Worm (Caenorhabditis elegans) whole organism, L3 larva: Measurements from ENCODE around the gene dmsr-5.
A peak's percentile ranks its signal among the peaks of the same experiment; 100 is the strongest.

Experiments used
- ZK546.5 ChIP-seq: sonication (generic microtip); optimal IDR thresholded peaks from 2 replicates; lab custom pipeline; 2017; ENCODE audit warnings: missing biosample characterization, missing genetic modification characterization
- aly-2 ChIP-seq: fragments of 150-350 bp; optimal IDR thresholded peaks from 2 replicates; lab custom pipeline; 2014; ENCODE audit warnings: missing biosample characterization, missing genetic modification characterization
- ama-1 ChIP-seq: fragments of 150-350 bp; optimal IDR thresholded peaks from 2 replicates; lab custom pipeline; 2018
- ceh-16 ChIP-seq: sonication (generic microtip); optimal IDR thresholded peaks from 2 replicates; lab custom pipeline; 2017; ENCODE audit warnings: missing biosample characterization, missing genetic modification characterization
- ceh-28 ChIP-seq: fragments of 150-350 bp; optimal IDR thresholded peaks from 2 replicates; lab custom pipeline; 2014; ENCODE audit warnings: missing biosample characterization, missing genetic modification reagents, missing genetic modification characterization
- ceh-82 ChIP-seq: fragments of 150-350 bp; optimal IDR thresholded peaks from 2 replicates; lab custom pipeline; 2014; ENCODE audit warnings: missing biosample characterization, missing genetic modification characterization
- ceh-9 ChIP-seq: sonication (generic microtip); optimal IDR thresholded peaks from 2 replicates; lab custom pipeline; 2018; ENCODE audit warnings: missing biosample characterization, missing genetic modification characterization
- daf-12 ChIP-seq: fragments of 150-350 bp; optimal IDR thresholded peaks from 2 replicates; lab custom pipeline; 2014; ENCODE audit warnings: missing biosample characterization, missing genetic modification reagents, missing genetic modification characterization
- elt-2 ChIP-seq: sonication (generic microtip); optimal IDR thresholded peaks from 2 replicates; lab custom pipeline; 2016; ENCODE audit warnings: missing genetic modification reagents, mild to moderate bottlenecking, missing genetic modification characterization, missing compliant biosample characterization
- elt-3 ChIP-seq, 3 experiments: fragments of 150-350 bp in 1 of 3; sonication (generic microtip) in 2 of 3; optimal IDR thresholded peaks; 2 replicates in 2 of 3; 4 replicates in 1 of 3; lab custom pipeline; 2014 to 2017; ENCODE audit warnings: missing biosample characterization in 3 of 3, missing genetic modification characterization in 3 of 3
- fkh-10 ChIP-seq: sonication (generic microtip); optimal IDR thresholded peaks from 2 replicates; lab custom pipeline; 2017; ENCODE audit warnings: missing biosample characterization, missing genetic modification reagents, missing genetic modification characterization
- fkh-2 ChIP-seq: fragments of 150-350 bp; optimal IDR thresholded peaks from 2 replicates; lab custom pipeline; 2014; ENCODE audit warnings: missing biosample characterization, missing genetic modification reagents, missing genetic modification characterization
- hmg-11 ChIP-seq: sonication (generic microtip); optimal IDR thresholded peaks from 2 replicates; lab custom pipeline; 2016; ENCODE audit warnings: missing genetic modification characterization, missing compliant biosample characterization
- jun-1 ChIP-seq: fragments of 150-350 bp; optimal IDR thresholded peaks from 2 replicates; lab custom pipeline; 2014; ENCODE audit warnings: missing biosample characterization, missing genetic modification reagents, missing genetic modification characterization
- lin-15B ChIP-seq: fragments of 150-350 bp; optimal IDR thresholded peaks from 2 replicates; lab custom pipeline; 2014; ENCODE audit warnings: missing biosample characterization, missing genetic modification characterization
- lin-39 ChIP-seq: fragments of 150-350 bp; optimal IDR thresholded peaks from 2 replicates; lab custom pipeline; 2018; ENCODE audit warnings: missing biosample characterization, missing genetic modification reagents, missing genetic modification characterization
- lsy-12 ChIP-seq: sonication (generic microtip); optimal IDR thresholded peaks from 2 replicates; lab custom pipeline; 2016; ENCODE audit warnings: mild to moderate bottlenecking, missing genetic modification characterization, missing compliant biosample characterization
- mdl-1 ChIP-seq: fragments of 150-350 bp; optimal IDR thresholded peaks from 2 replicates; lab custom pipeline; 2014; ENCODE audit warnings: missing biosample characterization, missing genetic modification characterization
- mml-1 ChIP-seq: fragments of 150-350 bp; sonication (generic microtip); optimal IDR thresholded peaks from 3 replicates; lab custom pipeline; 2014; ENCODE audit warnings: missing biosample characterization, missing genetic modification characterization
- nfya-1 ChIP-seq: sonication (generic microtip); optimal IDR thresholded peaks from 2 replicates; lab custom pipeline; 2017; ENCODE audit warnings: missing genetic modification characterization, mild to moderate bottlenecking, missing compliant biosample characterization, antibody characterized with exemption, moderate library complexity; ENCODE audit not compliant: insufficient read depth
- nhr-11 ChIP-seq: fragments of 150-350 bp; optimal IDR thresholded peaks from 2 replicates; lab custom pipeline; 2014; ENCODE audit warnings: missing biosample characterization, missing genetic modification characterization
- nhr-23 ChIP-seq: fragments of 150-350 bp; optimal IDR thresholded peaks from 2 replicates; lab custom pipeline; 2014; ENCODE audit warnings: missing biosample characterization, missing genetic modification reagents, missing genetic modification characterization
- nhr-237 ChIP-seq: fragments of 150-350 bp; optimal IDR thresholded peaks from 2 replicates; lab custom pipeline; 2014; ENCODE audit warnings: missing biosample characterization, missing genetic modification characterization
- nhr-25 ChIP-seq: sonication (generic microtip); optimal IDR thresholded peaks from 2 replicates; lab custom pipeline; 2017; ENCODE audit warnings: missing biosample characterization, missing genetic modification characterization
- nhr-77 ChIP-seq: fragments of 150-350 bp; optimal IDR thresholded peaks from 2 replicates; lab custom pipeline; 2014; ENCODE audit warnings: missing biosample characterization, missing genetic modification characterization
- pha-4 ChIP-seq: fragments of 150-350 bp; optimal IDR thresholded peaks from 2 replicates; lab custom pipeline; 2014; ENCODE audit warnings: missing biosample characterization, missing genetic modification reagents, missing genetic modification characterization
- pqm-1 ChIP-seq: fragments of 150-350 bp; optimal IDR thresholded peaks from 2 replicates; lab custom pipeline; 2017; ENCODE audit warnings: missing biosample characterization, missing genetic modification characterization, inconsistent platforms
- sea-2 ChIP-seq: fragments of 150-350 bp; sonication (generic microtip); optimal IDR thresholded peaks from 4 replicates; lab custom pipeline; 2014; ENCODE audit warnings: missing biosample characterization, missing genetic modification reagents, missing genetic modification characterization
- skn-1 ChIP-seq: fragments of 150-350 bp; optimal IDR thresholded peaks from 2 replicates; lab custom pipeline; 2014; ENCODE audit warnings: missing biosample characterization, missing genetic modification characterization
- snpc-4 ChIP-seq: fragments of 150-350 bp; optimal IDR thresholded peaks from 2 replicates; lab custom pipeline; 2014; ENCODE audit warnings: missing biosample characterization, missing genetic modification characterization
- tbx-2 ChIP-seq: sonication (generic microtip); optimal IDR thresholded peaks from 2 replicates; lab custom pipeline; 2016; ENCODE audit warnings: mild to moderate bottlenecking, missing genetic modification characterization, missing compliant biosample characterization
- unc-39 ChIP-seq: sonication (generic microtip); optimal IDR thresholded peaks from 4 replicates; lab custom pipeline; 2017; ENCODE audit warnings: missing biosample characterization, missing genetic modification characterization
- unc-62 ChIP-seq: fragments of 150-350 bp; sonication (generic microtip); optimal IDR thresholded peaks from 4 replicates; lab custom pipeline; 2014; ENCODE audit warnings: missing biosample characterization, missing genetic modification reagents, missing genetic modification characterization
- zag-1 ChIP-seq: fragments of 150-350 bp; optimal IDR thresholded peaks from 2 replicates; lab custom pipeline; 2014; ENCODE audit warnings: missing biosample characterization, missing genetic modification characterization
- ztf-11 ChIP-seq: fragments of 150-350 bp; optimal IDR thresholded peaks from 2 replicates; lab custom pipeline; 2014; ENCODE audit warnings: missing biosample characterization, missing genetic modification characterization

dmsr-5 gene

ce11 chrIII:10983153-10983552 is 11.9 kb downstream of the dmsr-5 start, which contains the start of gene col-92:
Gene col-92 (minus strand): TSS chrIII:10983253.
- TF ChIP-seq nhr-237 (tag; lab: Kevin White, UChicago): no peak
- TF ChIP-seq zag-1 (tag; lab: Kevin White, UChicago): no peak
- TF ChIP-seq nhr-25 (tag; lab: Kevin White, UChicago): peak; percentile 4

DNA sequence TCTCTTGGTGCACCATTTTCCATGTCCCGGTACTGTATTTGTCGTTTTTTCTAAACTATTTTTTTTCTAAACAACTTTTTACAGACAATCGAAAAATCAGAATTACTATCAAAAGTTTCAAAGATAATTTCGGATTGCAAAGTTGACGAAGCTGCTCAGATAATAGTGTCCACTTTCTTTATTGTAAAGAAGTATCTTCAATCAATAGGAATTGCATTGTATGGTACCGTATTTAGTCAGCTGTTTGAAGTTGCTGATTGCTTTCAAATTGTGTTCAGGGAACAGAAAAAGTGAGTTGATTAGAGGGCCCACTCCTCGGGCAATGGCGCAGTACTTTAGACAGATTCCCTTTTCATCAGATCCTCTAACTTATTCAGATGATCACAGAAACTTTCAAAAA is 13.5 kb downstream of the dmsr-5 start:
- TF ChIP-seq ceh-28 (no peak), ztf-11 (tag; lab: Kevin White, UChicago) (no peak), lin-15B (tag; lab: Kevin White, UChicago) (no peak), mml-1 (no peak), lin-39 (tag; lab: Kevin White, UChicago) (no peak), tbx-2 (tag; lab: Kevin White, UChicago) (no peak), ZK546.5 (tag; lab: Kevin White, UChicago) (no peak), jun-1 (tag; lab: Kevin White, UChicago) (no peak), daf-12 (tag; lab: Kevin White, UChicago) (no peak), zag-1 (tag; lab: Kevin White, UChicago) (no peak), lsy-12 (tag; lab: Kevin White, UChicago) (no peak), unc-62 (GFP tag; lab: Kevin White, UChicago) (no peak), ceh-16 (tag; lab: Kevin White, UChicago) (no peak), fkh-10 (GFP tag; lab: Kevin White, UChicago) (no peak), sea-2 (GFP tag; lab: Kevin White, UChicago) (no peak), ama-1 (lab: Kevin White, UChicago) (no peak), ceh-9 (tag; lab: Kevin White, UChicago) (no peak)

DNA sequence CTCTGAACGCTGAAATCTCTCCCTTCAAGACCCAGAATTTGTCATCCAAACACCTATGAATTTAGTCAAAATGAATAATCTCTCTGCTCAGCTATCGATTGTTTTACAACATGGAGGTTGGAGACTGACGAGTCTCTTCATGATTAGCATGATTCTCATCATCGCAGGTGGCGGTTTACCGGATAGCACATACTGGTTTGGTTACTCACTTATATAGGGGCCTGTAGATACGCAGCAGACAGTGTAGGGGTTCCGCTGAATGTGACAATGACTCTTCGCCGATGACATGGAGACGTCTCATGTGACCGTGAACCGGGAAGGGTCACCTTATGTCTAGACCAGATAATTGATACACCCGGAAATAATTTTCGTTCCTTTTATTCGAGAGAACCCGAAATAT is 18.5 kb downstream of the dmsr-5 start:
- TF ChIP-seq elt-3 (tag; optimal IDR thresholded peaks at IDR 0.05; lab: Kevin White, UChicago): no peak
- TF ChIP-seq sea-2 (GFP tag; lab: Kevin White, UChicago): no peak
- no peak for TF ChIP-seq mdl-1
- TF ChIP-seq ceh-82 (tag; lab: Kevin White, UChicago): no peak
- TF ChIP-seq aly-2 (tag; lab: Kevin White, UChicago): no peak
- no peak for TF ChIP-seq nhr-25 (tag; lab: Kevin White, UChicago)
- no peak for TF ChIP-seq nfya-1
- TF ChIP-seq fkh-2 (tag; lab: Kevin White, UChicago): no peak
- TF ChIP-seq tbx-2 (tag; lab: Kevin White, UChicago): no peak
- no peak for TF ChIP-seq ama-1 (lab: Kevin White, UChicago)
- no peak for TF ChIP-seq pqm-1

- TF ChIP-seq mml-1: no peak
- TF ChIP-seq nhr-11: no peak
- no peak for TF ChIP-seq lin-39 (tag; lab: Kevin White, UChicago)
- TF ChIP-seq snpc-4: no peak
- TF ChIP-seq nhr-23: no peak
- TF ChIP-seq unc-39 (tag; lab: Kevin White, UChicago): no peak
- TF ChIP-seq ama-1 (lab: Kevin White, UChicago): no peak
- no peak for TF ChIP-seq nhr-237 (tag; lab: Kevin White, UChicago)
- TF ChIP-seq hmg-11 (tag; lab: Kevin White, UChicago): no peak
- no peak for TF ChIP-seq skn-1 (tag; lab: Kevin White, UChicago)
- TF ChIP-seq daf-12 (tag; lab: Kevin White, UChicago): no peak
- no peak for TF ChIP-seq elt-2 (tag; lab: Kevin White, UChicago)
- TF ChIP-seq fkh-10 (GFP tag; lab: Kevin White, UChicago): no peak
Observed at ce11 chrIII:10969644-10970043, 25.4 kb downstream of the dmsr-5 start, which contains the start of gene dhc-4. Gene dhc-4 (plus strand): TSS chrIII:10969944.

ce11 chrIII:10967010-10967409 is 28.0 kb downstream of the dmsr-5 start, which contains the start of gene W05B2.2:
Gene W05B2.2 (minus strand): TSS chrIII:10967110.
- TF ChIP-seq nhr-77 (tag; lab: Kevin White, UChicago) (no peak), pha-4 (tag; lab: Kevin White, UChicago) (no peak)
